Worm (Caenorhabditis elegans): ENCODE data around the gene B0524.2.

The B0524.2 gene

DNA sequence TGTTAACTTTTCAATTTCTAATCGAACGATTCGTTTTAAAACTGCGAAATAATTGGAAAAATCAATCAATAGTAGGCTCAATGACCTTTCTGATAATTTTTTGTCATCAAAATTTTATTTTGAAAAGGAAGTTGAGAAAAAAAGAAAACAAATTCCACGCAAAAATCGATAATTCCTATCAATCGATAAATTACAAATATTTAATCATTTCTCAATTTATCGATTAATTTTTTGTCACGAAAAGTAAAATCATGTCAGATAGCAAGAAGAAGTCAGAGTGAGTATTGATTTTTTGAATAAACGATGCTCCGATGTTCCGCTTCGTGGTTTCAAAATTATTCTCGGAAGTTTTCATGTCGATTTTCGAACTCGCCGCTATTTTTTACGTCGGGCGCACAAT lies at the start of gene B0524.2, which contains the start of gene B0524.5:
B0524.2 (plus strand) TSS at position 207 of the 400 bp plus-strand sequence.
B0524.5 (minus strand) TSS at position 40 of the 400 bp plus-strand sequence.
- no peak for TF ChIP-seq him-1 (tag; optimal IDR thresholded peaks at IDR 0.05)

DNA sequence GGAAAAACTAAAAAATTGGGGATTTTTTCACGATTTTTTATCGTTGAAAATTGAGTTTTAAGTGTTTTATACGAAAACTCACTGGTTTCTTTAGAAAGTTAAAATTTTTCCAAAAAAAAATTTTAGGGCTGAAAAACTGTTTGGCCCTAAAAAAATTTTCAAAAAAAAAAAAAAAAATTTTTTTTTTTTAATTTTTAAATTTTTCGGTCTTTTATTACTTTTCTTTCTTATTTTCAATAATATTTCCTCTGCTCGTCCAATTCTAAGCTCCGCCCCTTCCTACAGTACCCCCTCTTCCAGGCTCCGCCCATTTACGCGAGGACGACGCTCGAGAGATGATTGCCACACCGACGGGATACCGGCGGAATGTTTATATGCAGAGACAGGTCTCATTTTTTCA lies 45.1 kb upstream of the B0524.2 start, which contains the start of gene pqn-82:
pqn-82 (plus strand) TSS at position 301 of the 400 bp plus-strand sequence.
- no peak for TF ChIP-seq W03F9.2 (tag; optimal IDR thresholded peaks at IDR 0.05)
- no peak for TF ChIP-seq him-1 (tag; optimal IDR thresholded peaks at IDR 0.05)

DNA sequence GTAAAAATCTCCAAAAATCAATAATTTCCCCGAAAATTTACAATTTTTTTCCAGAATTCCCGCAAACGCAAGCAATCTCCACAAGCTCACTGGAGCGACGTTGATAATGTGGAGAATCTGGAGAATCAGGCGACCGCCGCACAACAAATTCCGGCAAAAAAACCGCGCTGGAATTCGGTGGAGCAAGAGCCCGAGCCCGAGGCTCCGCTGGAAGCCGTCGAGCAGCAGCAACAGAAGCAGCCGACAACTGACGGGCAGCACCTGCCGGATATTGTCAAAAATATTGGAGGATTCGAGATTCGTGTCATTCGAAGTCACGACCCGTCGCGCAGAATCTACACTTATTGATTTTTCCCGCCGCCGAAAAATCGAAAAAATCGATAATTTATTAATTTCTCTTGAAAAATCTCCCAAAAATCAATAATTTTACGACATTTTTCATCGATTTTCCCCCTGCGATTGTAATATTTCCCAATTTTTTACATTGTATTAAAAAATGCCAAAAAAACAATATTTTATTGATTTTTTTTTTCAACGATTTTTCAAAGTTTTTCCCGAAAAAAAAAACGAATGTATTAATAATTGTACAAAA lies 41.6 kb upstream of the B0524.2 start:
- TF ChIP-seq W03F9.2 (tag; optimal IDR thresholded peaks at IDR 0.05) (no peak), him-1 (tag; optimal IDR thresholded peaks at IDR 0.05) (no peak), dao-5 (tag; optimal IDR thresholded peaks at IDR 0.05) (no peak)

DNA sequence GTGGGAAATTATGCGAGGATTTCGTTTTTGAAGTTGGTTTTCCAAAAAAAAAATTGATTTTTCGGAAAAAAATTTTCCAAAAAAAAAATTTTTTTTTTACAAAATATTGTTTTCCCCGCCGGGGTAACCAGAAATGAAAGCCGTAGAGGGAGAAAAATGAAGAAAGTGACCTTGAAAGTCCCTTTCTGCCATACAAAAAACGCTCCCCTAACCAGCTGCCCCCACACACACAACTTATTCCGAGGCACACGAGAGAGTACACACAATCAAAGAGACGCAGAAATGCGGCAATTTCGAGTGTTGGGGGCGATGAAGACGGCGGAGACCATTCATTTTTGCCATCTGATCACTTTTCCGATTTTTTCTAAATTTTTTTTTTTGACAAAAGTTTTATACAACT lies 39.9 kb upstream of the B0524.2 start:
- TF ChIP-seq him-1 (tag; optimal IDR thresholded peaks at IDR 0.05) = no peak
- no peak for TF ChIP-seq dao-5 (tag; optimal IDR thresholded peaks at IDR 0.05)
- no peak for TF ChIP-seq W03F9.2 (tag; optimal IDR thresholded peaks at IDR 0.05)

DNA sequence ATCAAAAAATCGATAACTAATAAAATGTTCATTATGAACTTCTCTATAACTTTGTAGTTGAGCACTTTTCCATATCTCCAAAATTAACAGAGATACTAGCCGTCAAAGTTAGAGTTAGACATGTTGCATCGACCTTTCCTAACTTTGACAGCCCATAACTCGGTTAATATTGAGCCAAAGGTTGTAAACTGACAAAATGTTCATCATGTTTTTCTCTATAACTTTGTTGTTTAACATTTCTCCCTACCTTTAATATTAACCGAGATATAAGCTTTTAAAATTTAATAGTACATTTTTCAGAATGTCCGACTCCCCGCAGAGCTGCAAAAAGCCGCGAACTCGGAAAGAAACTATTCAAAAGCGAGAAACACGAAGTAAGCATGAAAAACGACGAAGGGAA lies 38.8 kb upstream of the B0524.2 start, which contains the start of gene hlh-33:
hlh-33 (plus strand) TSS at position 301 of the 400 bp plus-strand sequence.
- TF ChIP-seq dao-5 (tag; optimal IDR thresholded peaks at IDR 0.05) (no peak), him-1 (tag; optimal IDR thresholded peaks at IDR 0.05) (no peak), W03F9.2 (tag; optimal IDR thresholded peaks at IDR 0.05) (no peak)

DNA sequence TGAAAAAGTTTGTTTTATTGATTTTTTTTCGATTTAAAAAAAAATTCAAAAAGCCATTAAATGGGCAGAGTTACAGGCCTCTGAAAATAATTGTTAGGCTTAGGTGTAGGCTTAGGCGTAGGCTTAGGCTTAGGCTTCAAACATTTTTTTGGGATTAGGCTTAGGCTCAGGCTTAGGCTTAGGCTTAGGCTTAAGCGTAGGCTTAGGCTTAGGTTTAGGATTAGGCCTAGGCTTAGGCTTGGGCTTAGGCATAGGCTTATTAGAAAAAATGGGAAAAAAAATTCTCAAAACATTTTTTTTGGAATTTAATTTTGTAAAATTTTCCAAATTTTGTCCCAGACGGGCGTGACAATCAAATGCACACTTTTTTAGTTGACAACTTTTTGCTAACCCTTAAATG lies 37.7 kb upstream of the B0524.2 start:
- TF ChIP-seq him-1 (tag; optimal IDR thresholded peaks at IDR 0.05) (no peak), dao-5 (tag; optimal IDR thresholded peaks at IDR 0.05) (no peak)

DNA sequence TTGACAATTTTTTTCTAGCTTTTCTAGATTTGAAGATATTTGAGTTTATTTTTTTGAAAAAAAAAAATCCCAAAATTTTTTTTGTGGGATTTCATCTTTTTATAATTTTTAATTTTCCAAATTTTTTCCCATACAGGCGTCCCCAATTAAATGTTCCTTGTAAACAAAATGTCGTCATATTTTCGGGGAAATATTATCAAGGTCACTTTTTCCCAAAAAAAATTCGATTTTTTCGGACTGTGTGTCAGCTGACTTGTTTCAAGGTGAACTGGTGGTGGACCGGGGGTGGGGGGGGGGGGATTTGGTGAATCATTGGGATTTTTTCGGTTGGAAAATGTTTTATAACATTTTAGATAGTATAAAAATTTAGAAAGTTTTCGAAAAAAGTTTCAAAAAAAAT lies 37.2 kb upstream of the B0524.2 start:
- TF ChIP-seq W03F9.2 (tag; optimal IDR thresholded peaks at IDR 0.05) (no peak), him-1 (tag; optimal IDR thresholded peaks at IDR 0.05) (no peak), dao-5 (tag; optimal IDR thresholded peaks at IDR 0.05) (no peak)

DNA sequence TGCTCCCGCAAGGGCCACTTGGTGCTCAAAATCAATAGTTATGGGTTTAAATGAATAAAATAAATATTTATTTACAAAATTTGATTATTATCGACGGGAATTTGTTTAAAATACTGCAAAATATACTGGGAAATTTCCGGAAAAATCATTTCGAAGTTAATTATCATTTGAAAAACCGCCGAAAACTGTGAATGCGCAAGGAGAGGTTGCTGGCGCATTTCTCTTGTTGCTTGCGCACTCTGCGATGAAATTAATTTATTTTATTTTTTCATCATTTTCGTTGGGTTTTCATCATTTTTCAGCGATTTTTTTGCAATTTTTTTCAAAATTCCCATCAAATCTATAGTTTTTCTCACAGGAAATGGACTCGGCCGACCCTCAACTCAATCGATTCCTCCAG lies 34.3 kb upstream of the B0524.2 start, which contains the start of gene ddp-1:
ddp-1 (plus strand) TSS at position 357 of the 400 bp plus-strand sequence.
- TF ChIP-seq W03F9.2 (tag; optimal IDR thresholded peaks at IDR 0.05) (peak; percentile 96), dao-5 (tag; optimal IDR thresholded peaks at IDR 0.05) (no peak), him-1 (tag; optimal IDR thresholded peaks at IDR 0.05) (peak; percentile 80)

DNA sequence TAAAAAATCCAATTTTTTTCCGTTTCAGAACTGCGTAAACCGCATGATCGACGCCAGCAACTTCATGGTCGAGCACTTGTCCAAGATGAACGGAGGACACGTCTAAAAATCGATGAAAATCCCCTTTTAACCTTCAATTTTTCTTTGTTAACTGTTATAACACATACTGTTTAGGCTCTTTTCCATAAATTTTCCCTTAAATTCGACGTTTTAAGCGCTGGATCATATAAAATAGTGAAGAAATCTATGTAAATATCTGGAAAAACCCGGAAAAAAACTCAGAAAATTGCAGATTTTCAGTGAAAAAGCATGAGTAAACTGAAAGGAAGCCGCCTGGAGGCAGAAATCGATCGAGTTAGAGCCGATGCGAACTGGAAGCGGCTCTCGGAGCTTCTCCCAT lies 33.7 kb upstream of the B0524.2 start, which contains the start of gene ttc-7:
ttc-7 (plus strand) TSS at position 301 of the 400 bp plus-strand sequence.
- TF ChIP-seq W03F9.2 (tag; optimal IDR thresholded peaks at IDR 0.05) = no peak
- no peak for TF ChIP-seq dao-5 (tag; optimal IDR thresholded peaks at IDR 0.05)
- TF ChIP-seq him-1 (tag; optimal IDR thresholded peaks at IDR 0.05) = no peak

DNA sequence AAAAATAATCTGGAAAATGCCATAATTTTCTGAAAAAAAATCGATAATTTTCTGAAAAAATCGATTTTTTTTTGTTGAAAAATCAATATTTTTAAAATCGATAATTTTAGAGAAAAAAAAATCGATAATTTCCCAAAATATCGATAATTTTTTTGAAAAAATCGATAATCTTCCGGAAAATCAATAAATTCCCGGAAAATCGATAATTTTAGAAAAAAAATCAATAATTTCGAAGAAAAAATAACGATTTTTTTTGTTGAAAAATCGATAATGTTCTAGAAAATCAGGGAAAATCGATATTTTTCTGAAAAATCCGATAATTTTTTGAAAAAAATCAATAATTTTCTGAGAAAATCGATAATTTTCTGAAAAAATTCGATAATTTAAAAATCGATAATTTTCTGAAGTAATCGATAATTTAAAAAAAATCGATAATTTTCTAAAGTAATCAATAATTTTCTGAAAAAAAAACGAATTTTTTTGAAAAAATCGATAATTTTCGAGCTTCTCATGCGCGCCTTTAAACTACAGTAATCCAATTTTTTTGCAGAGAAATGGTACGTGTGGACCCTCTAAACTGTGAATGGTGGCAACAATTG lies 17.5 kb upstream of the B0524.2 start:
- TF ChIP-seq him-1 (tag; optimal IDR thresholded peaks at IDR 0.05) = no peak
- no peak for TF ChIP-seq W03F9.2 (tag; optimal IDR thresholded peaks at IDR 0.05)
- TF ChIP-seq dao-5 (tag; optimal IDR thresholded peaks at IDR 0.05) = no peak

DNA sequence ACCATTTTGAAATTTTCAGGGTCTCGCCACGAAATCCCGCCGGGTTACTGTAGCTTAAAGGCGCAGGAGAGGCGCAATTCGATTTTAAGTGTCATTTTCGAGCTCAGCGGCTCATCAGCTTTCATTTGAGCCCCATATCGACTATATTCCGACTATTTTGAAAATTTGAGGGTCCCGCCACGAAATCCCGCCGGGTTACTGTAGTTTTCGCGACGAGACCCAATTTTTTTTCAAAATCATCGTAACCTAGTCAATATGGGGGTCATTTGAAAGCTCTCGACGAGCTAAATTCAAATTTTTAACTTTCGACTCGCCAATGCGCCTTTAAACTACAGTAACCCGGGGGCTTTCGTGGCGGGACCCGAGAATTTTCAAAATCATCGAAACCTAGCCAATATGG lies 16.7 kb upstream of the B0524.2 start:
- no peak for TF ChIP-seq him-1 (tag; optimal IDR thresholded peaks at IDR 0.05)
- no peak for TF ChIP-seq W03F9.2 (tag; optimal IDR thresholded peaks at IDR 0.05)
- no peak for TF ChIP-seq dao-5 (tag; optimal IDR thresholded peaks at IDR 0.05)

DNA sequence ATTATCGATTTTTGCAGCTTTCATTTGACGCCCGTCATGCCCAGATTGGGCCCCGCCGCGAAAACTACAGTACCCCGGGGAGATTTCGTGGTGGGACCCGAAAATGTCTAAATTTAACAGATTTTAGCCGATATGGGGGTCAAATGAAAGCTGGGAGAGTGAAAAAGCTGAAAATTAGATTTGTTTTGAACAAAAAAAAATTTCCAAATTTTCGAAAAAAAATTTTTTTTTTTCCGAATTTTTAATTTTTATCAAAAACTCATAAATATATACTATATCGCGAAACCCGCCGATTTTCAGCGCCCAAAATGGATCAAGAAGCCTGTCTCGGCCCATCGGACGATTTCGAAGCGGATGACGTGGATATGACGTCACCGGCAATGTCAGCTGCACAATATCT lies 15.8 kb upstream of the B0524.2 start, which contains the start of gene smi-1:
smi-1 (plus strand) TSS at position 301 of the 400 bp plus-strand sequence.
- no peak for TF ChIP-seq dao-5 (tag; optimal IDR thresholded peaks at IDR 0.05)
- TF ChIP-seq him-1 (tag; optimal IDR thresholded peaks at IDR 0.05) = no peak
- TF ChIP-seq W03F9.2 (tag; optimal IDR thresholded peaks at IDR 0.05) = no peak

DNA sequence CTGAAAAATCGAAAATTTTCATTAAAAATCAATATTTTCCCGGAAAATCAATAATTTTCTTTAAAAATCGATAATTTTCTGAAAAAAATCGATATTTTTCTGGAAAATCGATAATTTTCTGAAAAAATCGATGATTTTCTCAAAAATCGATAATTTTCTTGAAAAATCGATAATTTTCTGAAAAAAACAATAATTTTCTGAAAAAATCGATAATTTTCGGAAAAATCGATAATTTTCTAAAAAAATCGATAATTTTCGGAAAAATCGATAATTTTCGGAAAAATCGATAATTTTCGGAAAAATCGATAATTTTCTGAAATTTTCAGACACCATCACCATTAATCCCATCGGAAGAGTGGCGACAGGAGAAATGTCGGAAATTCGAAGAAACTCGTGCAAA lies 14.9 kb upstream of the B0524.2 start:
- TF ChIP-seq dao-5 (tag; optimal IDR thresholded peaks at IDR 0.05) = no peak
- TF ChIP-seq W03F9.2 (tag; optimal IDR thresholded peaks at IDR 0.05) = no peak

DNA sequence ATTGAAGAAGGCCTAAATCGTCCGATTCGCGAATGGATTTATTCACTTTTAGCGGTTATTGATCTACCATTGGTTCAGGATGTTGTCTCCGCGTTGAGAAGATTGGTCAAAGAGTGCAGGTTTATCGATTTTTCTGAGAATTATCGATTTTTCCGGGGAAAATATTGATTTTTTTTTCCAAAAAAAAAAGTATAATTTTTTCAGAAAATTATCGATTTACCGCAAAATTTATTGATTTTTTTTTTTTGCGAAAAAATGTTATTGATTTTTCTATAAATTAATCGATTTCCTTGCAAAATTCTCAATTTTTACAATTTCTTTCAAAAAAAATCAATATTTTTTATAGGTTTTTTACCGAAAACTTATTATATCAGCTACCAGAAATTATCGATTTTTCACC lies 13.6 kb upstream of the B0524.2 start:
- TF ChIP-seq W03F9.2 (tag; optimal IDR thresholded peaks at IDR 0.05) = no peak
- TF ChIP-seq dao-5 (tag; optimal IDR thresholded peaks at IDR 0.05) = no peak
- TF ChIP-seq him-1 (tag; optimal IDR thresholded peaks at IDR 0.05) = no peak

DNA sequence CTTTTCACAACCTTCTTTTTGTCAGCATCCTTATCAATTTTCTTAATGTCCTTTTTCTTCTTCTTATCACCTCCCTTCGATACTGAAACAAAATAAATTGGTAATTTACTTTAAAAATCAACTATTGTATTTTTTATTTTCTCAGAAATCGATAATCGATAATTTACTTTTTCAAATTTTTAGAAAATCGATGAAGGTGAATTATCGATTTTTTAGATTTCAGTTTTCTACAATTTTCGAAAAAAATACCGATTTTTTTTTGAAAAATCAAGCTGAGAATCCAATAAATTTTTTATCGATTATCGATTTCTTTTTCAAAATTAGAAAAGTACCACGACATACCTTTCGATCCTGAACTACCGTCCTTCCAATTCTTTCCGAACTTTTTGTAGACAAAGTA lies 11.2 kb upstream of the B0524.2 start:
- no peak for TF ChIP-seq him-1 (tag; optimal IDR thresholded peaks at IDR 0.05)
- TF ChIP-seq dao-5 (tag; optimal IDR thresholded peaks at IDR 0.05) = no peak
- TF ChIP-seq W03F9.2 (tag; optimal IDR thresholded peaks at IDR 0.05) = no peak
